Worm (Caenorhabditis elegans) whole organism, L1 larva: Measurements from ENCODE around the gene twf-2.

ENCODE experiments used
- C16A3.4 ChIP-seq: fragments of 150-350 bp; optimal IDR thresholded peaks from 2 replicates; lab custom pipeline; 2014; ENCODE audit warnings: missing biosample characterization, missing genetic modification characterization
- C34B4.2 ChIP-seq: sonication (generic microtip); optimal IDR thresholded peaks from 2 replicates; lab custom pipeline; 2017; ENCODE audit warnings: mild to moderate bottlenecking, missing genetic modification characterization, missing compliant biosample characterization
- F16B12.6 ChIP-seq: fragments of 150-350 bp; optimal IDR thresholded peaks from 2 replicates; lab custom pipeline; 2014; ENCODE audit warnings: missing biosample characterization, missing genetic modification characterization
- aha-1 ChIP-seq: fragments of 150-350 bp; optimal IDR thresholded peaks from 2 replicates; lab custom pipeline; 2014; ENCODE audit warnings: missing biosample characterization, missing genetic modification characterization
- aly-2 ChIP-seq: fragments of 150-350 bp; optimal IDR thresholded peaks from 2 replicates; lab custom pipeline; 2014; ENCODE audit warnings: missing biosample characterization, missing genetic modification characterization
- ama-1 ChIP-seq: fragments of 150-350 bp; optimal IDR thresholded peaks from 2 replicates; lab custom pipeline; 2014
- ceh-82 ChIP-seq, 3 experiments: fragments of 150-350 bp in 1 of 3; sonication (generic microtip) in 2 of 3; optimal IDR thresholded peaks; 2 replicates each; lab custom pipeline; 2014 to 2017; ENCODE audit warnings: missing biosample characterization in 3 of 3, missing genetic modification characterization in 3 of 3
- ces-1 ChIP-seq: fragments of 150-350 bp; optimal IDR thresholded peaks from 2 replicates; lab custom pipeline; 2014; ENCODE audit warnings: missing biosample characterization, missing genetic modification reagents, missing genetic modification characterization
- egl-13 ChIP-seq: sonication (generic microtip); optimal IDR thresholded peaks from 2 replicates; lab custom pipeline; 2016; ENCODE audit warnings: missing genotype, missing genetic modification reagents, missing genetic modification characterization, missing compliant biosample characterization
- egl-27 ChIP-seq, 2 experiments: fragments of 150-350 bp in 1 of 2; sonication (generic microtip); optimal IDR thresholded peaks; 3 replicates each; lab custom pipeline; 2017 to 2018; ENCODE audit warnings: missing biosample characterization in 2 of 2, missing genetic modification characterization in 2 of 2, missing genetic modification reagents in 2 of 2
- elt-3 ChIP-seq, 6 experiments: fragments of 150-350 bp in 1 of 6; sonication (generic microtip); optimal IDR thresholded peaks; 2 replicates each; lab custom pipeline; 2017 to 2018; ENCODE audit warnings: missing biosample characterization in 6 of 6, missing genetic modification characterization in 6 of 6, inconsistent platforms in 1 of 6
- fkh-10 ChIP-seq: sonication (generic microtip); optimal IDR thresholded peaks from 2 replicates; lab custom pipeline; 2017; ENCODE audit warnings: missing biosample characterization, missing genetic modification reagents, missing genetic modification characterization
- fkh-4 ChIP-seq: sonication (generic microtip); optimal IDR thresholded peaks from 2 replicates; lab custom pipeline; 2016; ENCODE audit warnings: missing compliant biosample characterization, missing genetic modification characterization, borderline replicate concordance
- fos-1 ChIP-seq: fragments of 150-350 bp; optimal IDR thresholded peaks from 2 replicates; lab custom pipeline; 2014; ENCODE audit warnings: missing biosample characterization, missing genetic modification characterization
- hpl-2 ChIP-seq: fragments of 150-350 bp; optimal IDR thresholded peaks from 2 replicates; lab custom pipeline; 2014; ENCODE audit warnings: missing biosample characterization, missing genetic modification reagents, missing genetic modification characterization
- irx-1 ChIP-seq: sonication (generic microtip); optimal IDR thresholded peaks from 2 replicates; lab custom pipeline; 2016; ENCODE audit warnings: missing genetic modification characterization, missing compliant biosample characterization
- isw-1 ChIP-seq: fragments of 200-800 bp; sonication (Bioruptor generic); IDR thresholded peaks from 2 replicates; pipeline ENCODE4 v1.3.6; 2022; ENCODE audit warnings: missing genetic modification characterization, missing compliant biosample characterization
- jun-1 ChIP-seq: fragments of 150-350 bp; optimal IDR thresholded peaks from 2 replicates; lab custom pipeline; 2014; ENCODE audit warnings: missing biosample characterization, missing genetic modification reagents, missing genetic modification characterization
- lin-14 ChIP-seq: fragments of 200-800 bp; sonication (Bioruptor generic); optimal IDR thresholded peaks from 2 replicates; lab custom pipeline; 2018; ENCODE audit warnings: mild to moderate bottlenecking, missing genetic modification characterization, moderate library complexity, missing compliant biosample characterization
- lin-35 ChIP-seq, 2 experiments: fragments of 150-350 bp; optimal IDR thresholded peaks; 2 replicates each; lab custom pipeline; 2014; ENCODE audit warnings: missing biosample characterization in 2 of 2, missing genetic modification characterization in 2 of 2, missing genetic modification reagents in 2 of 2
- lsy-2 ChIP-seq, 2 experiments: fragments of 150-350 bp; optimal IDR thresholded peaks; 2 replicates each; lab custom pipeline; 2014; ENCODE audit warnings: missing biosample characterization in 2 of 2, missing genetic modification characterization in 2 of 2
- mab-9 ChIP-seq: fragments of 200-800 bp; sonication (Bioruptor generic); IDR thresholded peaks from 2 replicates; pipeline ENCODE4 v1.3.6; 2022; ENCODE audit warnings: missing genetic modification reagents, missing genetic modification characterization, missing compliant biosample characterization
- mef-2 ChIP-seq: fragments of 150-350 bp; optimal IDR thresholded peaks from 2 replicates; lab custom pipeline; 2014; ENCODE audit warnings: missing biosample characterization, missing genetic modification characterization
- nhr-12 ChIP-seq: sonication (generic microtip); optimal IDR thresholded peaks from 2 replicates; lab custom pipeline; 2017; ENCODE audit warnings: missing biosample characterization, missing genetic modification characterization
- nhr-19 ChIP-seq: fragments of 200-800 bp; sonication (Bioruptor generic); conservative IDR thresholded peaks from 2 replicates; pipeline ENCODE4 v1.3.6; 2022; ENCODE audit warnings: missing genetic modification characterization, missing compliant biosample characterization
- nhr-20 ChIP-seq: sonication (generic microtip); optimal IDR thresholded peaks from 2 replicates; lab custom pipeline; 2016; ENCODE audit warnings: mild to moderate bottlenecking, missing genetic modification characterization, missing compliant biosample characterization
- nhr-28 ChIP-seq: fragments of 150-350 bp; optimal IDR thresholded peaks from 2 replicates; lab custom pipeline; 2014; ENCODE audit warnings: missing biosample characterization, missing genetic modification characterization
- nhr-71 ChIP-seq: sonication (generic microtip); optimal IDR thresholded peaks from 2 replicates; lab custom pipeline; 2016; ENCODE audit warnings: mild to moderate bottlenecking, missing genetic modification characterization, moderate library complexity, missing compliant biosample characterization
- nhr-77 ChIP-seq: fragments of 150-350 bp; optimal IDR thresholded peaks from 2 replicates; lab custom pipeline; 2014; ENCODE audit warnings: missing biosample characterization, missing genetic modification characterization
- nhr-84 ChIP-seq: sonication (generic microtip); optimal IDR thresholded peaks from 2 replicates; lab custom pipeline; 2017; ENCODE audit warnings: missing biosample characterization, missing genetic modification characterization
- pag-3 ChIP-seq: sonication (generic microtip); optimal IDR thresholded peaks from 2 replicates; lab custom pipeline; 2017; ENCODE audit warnings: missing genetic modification characterization, mild to moderate bottlenecking, missing compliant biosample characterization, antibody characterized with exemption, borderline replicate concordance; ENCODE audit not compliant: insufficient read depth
- pax-3 ChIP-seq: fragments of 200-800 bp; sonication (Bioruptor generic); optimal IDR thresholded peaks from 2 replicates; lab custom pipeline; 2018; ENCODE audit warnings: mild to moderate bottlenecking, missing genetic modification characterization, moderate library complexity, missing compliant biosample characterization
- pqm-1 ChIP-seq: sonication (generic microtip); optimal IDR thresholded peaks from 3 replicates; lab custom pipeline; 2017; ENCODE audit warnings: missing biosample characterization, missing genetic modification characterization
- rnt-1 ChIP-seq: sonication (generic microtip); optimal IDR thresholded peaks from 2 replicates; lab custom pipeline; 2016; ENCODE audit warnings: mild to moderate bottlenecking, missing genetic modification characterization, moderate library complexity, missing compliant biosample characterization
- skn-1 ChIP-seq: fragments of 150-350 bp; optimal IDR thresholded peaks from 2 replicates; lab custom pipeline; 2014; ENCODE audit warnings: missing biosample characterization, missing genetic modification characterization
- snu-23 ChIP-seq: sonication (generic microtip); optimal IDR thresholded peaks from 2 replicates; lab custom pipeline; 2016; ENCODE audit warnings: missing genetic modification characterization, missing compliant biosample characterization
- sox-4 ChIP-seq: sonication (generic microtip); optimal IDR thresholded peaks from 2 replicates; lab custom pipeline; 2016; ENCODE audit warnings: missing genetic modification characterization, missing compliant biosample characterization
- sup-37 ChIP-seq: fragments of 200-800 bp; sonication (Bioruptor generic); optimal IDR thresholded peaks from 2 replicates; lab custom pipeline; 2018; ENCODE audit warnings: mild to moderate bottlenecking, missing genetic modification characterization, missing compliant biosample characterization
- swsn-7 ChIP-seq: sonication (generic microtip); optimal IDR thresholded peaks from 2 replicates; lab custom pipeline; 2016; ENCODE audit warnings: missing genetic modification characterization, missing compliant biosample characterization
- unc-62 ChIP-seq: fragments of 150-350 bp; optimal IDR thresholded peaks from 2 replicates; lab custom pipeline; 2014; ENCODE audit warnings: missing biosample characterization, missing genetic modification reagents, missing genetic modification characterization
- unc-86 ChIP-seq: sonication (generic microtip); optimal IDR thresholded peaks from 2 replicates; lab custom pipeline; 2016; ENCODE audit warnings: missing genetic modification characterization, missing compliant biosample characterization
- unc-98 ChIP-seq: fragments of 200-800 bp; sonication (Bioruptor generic); IDR thresholded peaks from 2 replicates; pipeline ENCODE4 v1.3.6; 2022; ENCODE audit warnings: missing genetic modification characterization, missing compliant biosample characterization
- xbp-1 ChIP-seq: sonication (generic microtip); optimal IDR thresholded peaks from 2 replicates; lab custom pipeline; 2016; ENCODE audit warnings: missing genetic modification characterization, missing compliant biosample characterization
- zip-4 ChIP-seq: fragments of 200-800 bp; sonication (Bioruptor generic); optimal IDR thresholded peaks from 2 replicates; lab custom pipeline; 2018; ENCODE audit warnings: mild to moderate bottlenecking, missing genetic modification characterization, moderate library complexity, missing compliant biosample characterization

twf-2 gene

DNA sequence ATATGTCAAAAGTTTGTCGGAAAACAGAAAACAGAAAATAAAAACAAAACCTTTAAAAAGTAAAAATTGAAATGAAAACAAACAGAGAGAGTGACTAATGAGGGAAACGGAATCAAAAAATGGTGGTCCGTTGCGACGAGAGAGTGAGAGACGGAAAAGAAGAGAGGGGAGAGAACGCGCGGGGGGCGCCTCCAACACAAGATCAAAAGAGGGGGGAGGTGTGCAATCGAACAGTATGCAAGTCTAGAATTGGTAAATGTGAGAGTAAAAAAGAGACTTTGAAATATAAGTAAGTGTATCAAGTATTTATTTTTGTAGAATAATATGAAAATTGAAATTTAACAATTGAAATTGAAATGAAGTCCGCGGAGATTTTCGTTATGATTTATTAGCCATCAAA, 27.6 kb upstream of the twf-2 start:
- TF ChIP-seq rnt-1 (tag; lab: Kevin White, UChicago) (no peak), snu-23 (GFP tag; lab: Kevin White, UChicago) (no peak), nhr-77 (tag; lab: Kevin White, UChicago) (no peak), nhr-12 (no peak), xbp-1 (no peak), ama-1 (lab: Kevin White, UChicago) (no peak), fkh-4 (tag; lab: Kevin White, UChicago) (no peak), fos-1 (tag; lab: Kevin White, UChicago) (no peak), C16A3.4 (no peak), nhr-71 (tag; lab: Kevin White, UChicago) (no peak), nhr-28 (no peak), egl-13 (tag; lab: Kevin White, UChicago) (no peak), sup-37 (GFP tag; lab: Kevin White, UChicago) (no peak), ces-1 (no peak), unc-62 (GFP tag; lab: Kevin White, UChicago) (no peak), unc-86 (tag; lab: Kevin White, UChicago) (no peak)

DNA sequence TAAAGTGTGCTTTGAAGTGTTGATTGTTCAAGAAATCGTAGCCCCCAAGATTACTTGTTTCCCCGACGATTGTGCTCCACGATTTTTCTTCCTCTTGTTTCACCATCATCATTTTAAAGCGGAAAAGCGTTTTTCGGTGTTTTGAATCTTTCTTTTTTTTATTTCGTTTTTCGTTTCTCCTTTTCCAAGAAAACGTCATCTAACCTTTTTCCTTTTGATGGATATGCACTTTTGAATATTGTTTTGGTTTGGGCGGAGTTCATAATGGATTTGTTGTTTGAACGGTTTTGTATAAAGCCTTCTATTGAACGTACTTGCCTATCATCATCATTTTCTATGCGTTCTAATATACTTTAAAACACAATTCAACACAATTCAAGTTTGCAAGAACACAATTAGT, 13.9 kb upstream of the twf-2 start, which contains the start of gene F38E9.6:
Gene F38E9.6, plus strand, starts transcription at position 301 of the 400 bp plus-strand sequence.
- TF ChIP-seq pag-3 (tag; lab: Kevin White, UChicago), result no peak
- TF ChIP-seq mab-9 (GFP tag; lab: Robert Waterston, UW), result no peak
- TF ChIP-seq, all 84 proteins: peak for 0

DNA sequence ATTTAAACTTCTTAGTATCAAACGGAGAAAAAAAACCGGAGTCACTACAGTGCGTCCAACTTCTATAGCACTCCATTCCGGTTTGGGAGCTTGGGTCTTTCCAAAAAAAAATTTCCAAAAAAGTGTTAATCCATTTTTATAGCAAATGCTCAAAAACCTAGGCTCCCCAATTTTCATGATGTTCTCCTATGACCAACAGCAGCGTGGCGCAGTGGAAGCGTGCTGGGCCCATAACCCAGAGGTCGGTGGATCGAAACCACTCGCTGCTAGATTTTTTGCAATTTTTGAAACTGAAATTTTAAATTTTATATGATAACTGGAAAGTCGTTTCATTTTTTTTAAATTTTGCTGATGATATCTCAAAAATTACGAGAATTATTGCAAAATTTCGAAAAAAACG, 5.0 kb upstream of the twf-2 start:
- TF ChIP-seq xbp-1, result no peak
- TF ChIP-seq unc-98 (GFP tag; lab: Robert Waterston, UW), result no peak
- no peak for TF ChIP-seq aly-2 (tag; lab: Kevin White, UChicago)
- no peak for TF ChIP-seq unc-62 (GFP tag; lab: Kevin White, UChicago)
- TF ChIP-seq isw-1 (GFP tag; lab: Robert Waterston, UW), result no peak
- TF ChIP-seq ceh-82 (tag; optimal IDR thresholded peaks at IDR 0.05; lab: Kevin White, UChicago), result no peak
- no peak for TF ChIP-seq jun-1 (tag; lab: Kevin White, UChicago)
- no peak for TF ChIP-seq ces-1
- TF ChIP-seq swsn-7, result no peak
- no peak for TF ChIP-seq hpl-2 (GFP tag; lab: Kevin White, UChicago)
- TF ChIP-seq nhr-12, result no peak
- TF ChIP-seq mef-2 (tag; lab: Kevin White, UChicago), result no peak
- no peak for TF ChIP-seq nhr-84 (tag; lab: Kevin White, UChicago)

DNA sequence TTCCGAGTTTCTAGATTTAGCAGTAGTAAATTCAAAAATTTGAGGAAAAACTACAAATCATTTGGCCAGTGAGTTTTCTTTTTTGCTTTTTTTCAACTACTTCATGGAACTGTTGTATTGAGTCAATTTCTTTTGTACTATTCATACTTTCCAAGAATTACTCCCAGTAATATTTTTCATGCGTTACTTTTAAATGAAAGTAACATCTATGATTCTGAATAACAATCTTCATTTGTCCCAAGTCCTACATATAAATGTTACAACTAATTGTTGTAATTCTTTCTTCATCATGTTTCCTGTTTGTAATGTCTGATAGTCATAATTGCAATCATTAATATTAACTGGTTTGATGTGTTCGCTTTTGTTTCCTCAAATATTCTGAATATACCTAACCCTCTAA, 2.3 kb upstream of the twf-2 start:
- TF ChIP-seq lsy-2 (tag; optimal IDR thresholded peaks at IDR 0.05; lab: Kevin White, UChicago) (no peak), C34B4.2 (tag; lab: Kevin White, UChicago) (no peak), elt-3 (tag; optimal IDR thresholded peaks at IDR 0.05; lab: Kevin White, UChicago) (no peak), fkh-4 (tag; lab: Kevin White, UChicago) (no peak), lin-35 (GFP tag; optimal IDR thresholded peaks at IDR 0.05; lab: Kevin White, UChicago) (no peak), skn-1 (tag; lab: Kevin White, UChicago) (no peak), aha-1 (no peak), ces-1 (no peak), fkh-10 (GFP tag; lab: Kevin White, UChicago) (no peak), pqm-1 (tag; lab: Kevin White, UChicago) (no peak), egl-27 (tag; optimal IDR thresholded peaks at IDR 0.05; lab: Kevin White, UChicago) (no peak)

DNA sequence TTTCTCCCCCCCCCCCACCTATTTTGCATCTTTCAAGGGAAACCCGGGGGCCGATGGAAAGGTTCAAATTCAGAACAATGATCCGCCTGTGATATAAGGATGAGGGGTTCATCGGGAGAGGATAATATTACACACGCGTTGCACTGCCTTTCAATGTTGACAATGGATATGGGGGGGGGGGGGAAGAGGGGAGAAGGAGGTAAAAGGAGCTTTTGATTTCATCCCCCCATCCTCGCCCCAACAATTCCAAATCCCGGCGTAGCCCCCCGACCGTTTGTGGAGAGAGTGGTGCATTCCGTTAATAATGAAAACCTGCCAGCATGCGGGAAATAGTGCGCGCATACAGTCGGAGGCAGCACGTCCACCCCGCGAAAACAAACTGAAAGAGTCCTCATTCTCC, 1.1 kb downstream of the twf-2 start:
- TF ChIP-seq nhr-28 (no peak), pag-3 (tag; lab: Kevin White, UChicago) (no peak), nhr-84 (tag; lab: Kevin White, UChicago) (no peak), hpl-2 (GFP tag; lab: Kevin White, UChicago) (no peak), nhr-20 (tag; lab: Kevin White, UChicago) (no peak), F16B12.6 (no peak), lin-14 (no peak), mef-2 (tag; lab: Kevin White, UChicago) (no peak), irx-1 (tag; lab: Kevin White, UChicago) (no peak), sox-4 (tag; lab: Kevin White, UChicago) (no peak), isw-1 (GFP tag; lab: Robert Waterston, UW) (no peak), pax-3 (tag; lab: Kevin White, UChicago) (no peak), zip-4 (GFP tag; lab: Kevin White, UChicago) (no peak), nhr-19 (GFP tag; lab: Robert Waterston, UW) (no peak)
